Worm (Caenorhabditis elegans): Measurements from ENCODE around the gene gldi-3.

gldi-3 gene

ce11 chrII:9285171-9286025, 5.5 kb upstream of the gldi-3 start, which contains the start of gene mtrr-1:
TSS of gene mtrr-1 (plus strand) at chrII:9285975.
- TF ChIP-seq pes-1 (GFP tag; IDR thresholded peaks at IDR 0.05) = no peak
- TF ChIP-seq tra-4 (tag; optimal IDR thresholded peaks at IDR 0.05) = no peak
- TF ChIP-seq ets-7 (tag; optimal IDR thresholded peaks at IDR 0.05) = no peak
- TF ChIP-seq sea-1 (GFP tag; conservative IDR thresholded peaks at IDR 0.05) = no peak
- no peak for TF ChIP-seq flt-1 (GFP tag; IDR thresholded peaks at IDR 0.05)
- TF ChIP-seq tbx-11 (GFP tag; IDR thresholded peaks at IDR 0.05) = no peak
- TF ChIP-seq ama-1 (optimal IDR thresholded peaks at IDR 0.05) = no peak
- no peak for TF ChIP-seq ceh-36 (tag; optimal IDR thresholded peaks at IDR 0.05)
- TF ChIP-seq hmg-4 (GFP tag; optimal IDR thresholded peaks at IDR 0.05) = no peak
- TF ChIP-seq aly-1 (tag; optimal IDR thresholded peaks at IDR 0.05) = no peak

- 0 out of 2 replicates have a peak, but pooled peaks have one; percentile 6 for TF ChIP-seq sea-1 (GFP tag; conservative IDR thresholded peaks at IDR 0.05)
- no peak for TF ChIP-seq B0310.2 (tag; optimal IDR thresholded peaks at IDR 0.05)
- 0 out of 2 replicates have a peak, but pooled peaks have one; percentile 10 for TF ChIP-seq tbx-37 (GFP tag; conservative IDR thresholded peaks at IDR 0.05)
These were observed 4.7 kb upstream of the gldi-3 start for ce11 chrII:9284358-9285170.

ce11 chrII:9283668-9284357, 3.9 kb upstream of the gldi-3 start:
- TF ChIP-seq tbx-11 (GFP tag; IDR thresholded peaks at IDR 0.05) (0 out of 2 replicates have a peak, but pooled peaks have one; percentile 11), scrt-1 (GFP tag; IDR thresholded peaks at IDR 0.05) (no peak), hmbx-1 (tag; optimal IDR thresholded peaks at IDR 0.05) (no peak), sea-1 (GFP tag; conservative IDR thresholded peaks at IDR 0.05) (no peak)

- no peak for TF ChIP-seq tbx-11 (GFP tag; IDR thresholded peaks at IDR 0.05)
- TF ChIP-seq F13C5.2 (tag; optimal IDR thresholded peaks at IDR 0.05) = peak; percentile 72
- no peak for TF ChIP-seq tbx-37 (GFP tag; conservative IDR thresholded peaks at IDR 0.05)
- no peak for TF ChIP-seq scrt-1 (GFP tag; IDR thresholded peaks at IDR 0.05)
- peak; percentile 90 for TF ChIP-seq hmg-4 (GFP tag; optimal IDR thresholded peaks at IDR 0.05)
- no peak for TF ChIP-seq pes-1 (GFP tag; IDR thresholded peaks at IDR 0.05)
- TF ChIP-seq B0310.2 (tag; optimal IDR thresholded peaks at IDR 0.05) = no peak
- 0 out of 2 replicates have a peak, but pooled peaks have one; percentile 38 for TF ChIP-seq sea-1 (GFP tag; conservative IDR thresholded peaks at IDR 0.05)
These were observed 2.9 kb upstream of the gldi-3 start for ce11 chrII:9282787-9283186.

- TF ChIP-seq flt-1 (GFP tag; IDR thresholded peaks at IDR 0.05) = no peak
- no peak for TF ChIP-seq sea-1 (GFP tag; conservative IDR thresholded peaks at IDR 0.05)
- TF ChIP-seq hnd-1 (tag; optimal IDR thresholded peaks at IDR 0.05) = no peak
- TF ChIP-seq tra-4 (tag; optimal IDR thresholded peaks at IDR 0.05) = no peak
- no peak for TF ChIP-seq B0310.2 (tag; optimal IDR thresholded peaks at IDR 0.05)
- no peak for TF ChIP-seq F13C5.2 (tag; optimal IDR thresholded peaks at IDR 0.05)
- no peak for TF ChIP-seq ets-7 (tag; optimal IDR thresholded peaks at IDR 0.05)
- TF ChIP-seq hmbx-1 (tag; optimal IDR thresholded peaks at IDR 0.05) = no peak
- no peak for TF ChIP-seq aly-1 (tag; optimal IDR thresholded peaks at IDR 0.05)
- no peak for TF ChIP-seq tbx-11 (GFP tag; IDR thresholded peaks at IDR 0.05)
- TF ChIP-seq scrt-1 (GFP tag; IDR thresholded peaks at IDR 0.05) = no peak
- no peak for TF ChIP-seq hmg-4 (GFP tag; optimal IDR thresholded peaks at IDR 0.05)
- no peak for TF ChIP-seq ama-1 (optimal IDR thresholded peaks at IDR 0.05)
- no peak for TF ChIP-seq ceh-36 (tag; optimal IDR thresholded peaks at IDR 0.05)
These were observed 2.2 kb upstream of the gldi-3 start for ce11 chrII:9282065-9282464.

- no peak for TF ChIP-seq hmg-4 (GFP tag; optimal IDR thresholded peaks at IDR 0.05)
- TF ChIP-seq ama-1 (optimal IDR thresholded peaks at IDR 0.05) = no peak
- no peak for TF ChIP-seq tbx-11 (GFP tag; IDR thresholded peaks at IDR 0.05)
- TF ChIP-seq hmbx-1 (tag; optimal IDR thresholded peaks at IDR 0.05) = no peak
- TF ChIP-seq tbx-37 (GFP tag; conservative IDR thresholded peaks at IDR 0.05) = no peak
- TF ChIP-seq flt-1 (GFP tag; IDR thresholded peaks at IDR 0.05) = no peak
- no peak for TF ChIP-seq ceh-36 (tag; optimal IDR thresholded peaks at IDR 0.05)
- no peak for TF ChIP-seq B0310.2 (tag; optimal IDR thresholded peaks at IDR 0.05)
- no peak for TF ChIP-seq scrt-1 (GFP tag; IDR thresholded peaks at IDR 0.05)
These were observed 1.7 kb upstream of the gldi-3 start for ce11 chrII:9281595-9281994.

ce11 chrII:9280846-9281245, 948 bp upstream of the gldi-3 start:
- TF ChIP-seq hnd-1 (tag; optimal IDR thresholded peaks at IDR 0.05) (no peak), tra-4 (tag; optimal IDR thresholded peaks at IDR 0.05) (no peak), ets-7 (tag; optimal IDR thresholded peaks at IDR 0.05) (no peak), aly-1 (tag; optimal IDR thresholded peaks at IDR 0.05) (no peak), B0310.2 (tag; optimal IDR thresholded peaks at IDR 0.05) (no peak), hmbx-1 (tag; optimal IDR thresholded peaks at IDR 0.05) (no peak), F13C5.2 (tag; optimal IDR thresholded peaks at IDR 0.05) (no peak), flt-1 (GFP tag; IDR thresholded peaks at IDR 0.05) (no peak), pes-1 (GFP tag; IDR thresholded peaks at IDR 0.05) (no peak), ceh-13 (GFP tag; optimal IDR thresholded peaks at IDR 0.05) (no peak), scrt-1 (GFP tag; IDR thresholded peaks at IDR 0.05) (no peak), ceh-36 (tag; optimal IDR thresholded peaks at IDR 0.05) (no peak), ama-1 (optimal IDR thresholded peaks at IDR 0.05) (no peak), tbx-37 (GFP tag; conservative IDR thresholded peaks at IDR 0.05) (no peak), hmg-4 (GFP tag; optimal IDR thresholded peaks at IDR 0.05) (no peak), sea-1 (GFP tag; conservative IDR thresholded peaks at IDR 0.05) (no peak), tbx-11 (GFP tag; IDR thresholded peaks at IDR 0.05) (no peak)

All from whole organism, early embryonic.